Fruit fly (Drosophila melanogaster) whole organism, embryonic: Measurements from ENCODE around the gene arm.
A peak's percentile ranks its signal among the peaks of the same experiment; 100 is the strongest.

Experiments
- BEAF-32 ChIP-seq: fragments of 200-800 bp; sonication (Bioruptor generic); optimal IDR thresholded peaks from 3 replicates; lab custom pipeline; 2017; ENCODE audit warnings: missing biosample characterization, missing genetic modification characterization, mild to moderate bottlenecking, moderate library complexity, missing genetic modification reagents
- Bgb ChIP-seq: fragments of 200-800 bp; sonication (Bioruptor generic); IDR thresholded peaks from 2 replicates; pipeline ENCODE4 v1.3.6; 2022; ENCODE audit warnings: missing biosample characterization, missing genetic modification characterization; ENCODE audit not compliant: partially characterized antibody
- CG11456 ChIP-seq: fragments of 200-800 bp; sonication (Bioruptor generic); IDR thresholded peaks from 3 replicates; pipeline ENCODE4 v1.3.6; 2022; ENCODE audit warnings: missing biosample characterization, missing genetic modification characterization
- CG11560 ChIP-seq: fragments of 200-800 bp; sonication (Bioruptor generic); IDR thresholded peaks from 3 replicates; pipeline ENCODE4 v1.3.6; 2022; ENCODE audit warnings: missing biosample characterization, missing genetic modification characterization
- CG12219 ChIP-seq: fragments of 200-800 bp; sonication (Bioruptor generic); optimal IDR thresholded peaks from 3 replicates; lab custom pipeline; 2018; ENCODE audit warnings: missing biosample characterization, mild to moderate bottlenecking, missing genetic modification characterization
- CG14050 ChIP-seq: fragments of 200-800 bp; sonication (Bioruptor generic); IDR thresholded peaks from 3 replicates; pipeline ENCODE4 v1.3.6; 2022; ENCODE audit warnings: missing biosample characterization, missing genetic modification characterization
- CG14860 ChIP-seq: fragments of 200-800 bp; sonication (Bioruptor generic); IDR thresholded peaks from 3 replicates; pipeline ENCODE4 v1.3.6; 2022; ENCODE audit warnings: missing biosample characterization, missing genetic modification characterization; ENCODE audit not compliant: partially characterized antibody
- CG1603 ChIP-seq: fragments of 200-800 bp; sonication (Bioruptor generic); optimal IDR thresholded peaks from 2 replicates; lab custom pipeline; 2019; ENCODE audit warnings: missing biosample characterization, mild to moderate bottlenecking, missing genetic modification characterization, moderate library complexity
- CG31441 ChIP-seq: fragments of 200-800 bp; sonication (Bioruptor generic); IDR thresholded peaks from 2 replicates; pipeline ENCODE4 v1.3.6; 2022; ENCODE audit warnings: missing biosample characterization, missing genetic modification characterization
- CG3281 ChIP-seq: fragments of 200-800 bp; sonication (Bioruptor generic); optimal IDR thresholded peaks from 3 replicates; lab custom pipeline; 2017; ENCODE audit warnings: missing biosample characterization, mild to moderate bottlenecking, missing genetic modification characterization
- CG34224 ChIP-seq: fragments of 200-800 bp; sonication (Bioruptor generic); IDR thresholded peaks from 3 replicates; pipeline ENCODE4 v1.3.6; 2022; ENCODE audit warnings: missing biosample characterization, missing genetic modification characterization; ENCODE audit not compliant: partially characterized antibody
- CG3995 ChIP-seq: fragments of 200-800 bp; sonication (Bioruptor generic); optimal IDR thresholded peaks from 3 replicates; lab custom pipeline; 2016; ENCODE audit warnings: missing biosample characterization, missing genetic modification characterization
- CG7372 ChIP-seq: fragments of 200-800 bp; sonication (Bioruptor generic); IDR thresholded peaks from 2 replicates; pipeline ENCODE4 v1.3.6; 2022; ENCODE audit warnings: missing biosample characterization, missing genetic modification characterization
- CG7839 ChIP-seq: fragments of 200-800 bp; sonication (Bioruptor generic); optimal IDR thresholded peaks from 3 replicates; lab custom pipeline; 2018; ENCODE audit warnings: missing biosample characterization, mild to moderate bottlenecking, missing genetic modification characterization, moderate library complexity
- CG9609 ChIP-seq: fragments of 200-800 bp; sonication (Bioruptor generic); optimal IDR thresholded peaks from 3 replicates; lab custom pipeline; 2016; ENCODE audit warnings: missing biosample characterization, missing genetic modification characterization
- D19A ChIP-seq: fragments of 200-800 bp; optimal IDR thresholded peaks from 3 replicates; lab custom pipeline; 2019; ENCODE audit warnings: missing biosample characterization, mild to moderate bottlenecking, missing genetic modification characterization, moderate library complexity
- Dek ChIP-seq: fragments of 200-800 bp; sonication (Bioruptor generic); optimal IDR thresholded peaks from 3 replicates; lab custom pipeline; 2019; ENCODE audit warnings: missing biosample characterization, mild to moderate bottlenecking, missing genetic modification characterization, moderate library complexity
- Dip3 ChIP-seq: fragments of 200-800 bp; sonication (Bioruptor generic); optimal IDR thresholded peaks from 3 replicates; lab custom pipeline; 2016; ENCODE audit warnings: missing biosample characterization, missing genetic modification characterization
- Doc2 ChIP-seq: fragments of 200-800 bp; sonication (Bioruptor generic); IDR thresholded peaks from 2 replicates; pipeline ENCODE4 v1.3.6; 2022; ENCODE audit warnings: missing biosample characterization, missing genetic modification characterization
- Dp ChIP-seq: fragments of 200-800 bp; sonication (Bioruptor generic); optimal IDR thresholded peaks from 2 replicates; lab custom pipeline; 2018; ENCODE audit warnings: missing biosample characterization, mild to moderate bottlenecking, missing genetic modification characterization, moderate library complexity
- E2f2 ChIP-seq: fragments of 200-800 bp; sonication (Bioruptor generic); IDR thresholded peaks from 2 replicates; pipeline ENCODE4 v1.3.6; 2022; ENCODE audit warnings: missing biosample characterization, missing genetic modification characterization
- ERR ChIP-seq: fragments of 200-800 bp; sonication (Bioruptor generic); optimal IDR thresholded peaks from 2 replicates; lab custom pipeline; 2016; ENCODE audit warnings: missing biosample characterization, missing genetic modification characterization
- HmgZ ChIP-seq: fragments of 200-800 bp; sonication (Bioruptor generic); optimal IDR thresholded peaks from 2 replicates; lab custom pipeline; 2018; ENCODE audit warnings: missing biosample characterization, mild to moderate bottlenecking, missing genetic modification characterization
- NFAT ChIP-seq: fragments of 200-800 bp; sonication (Bioruptor generic); IDR thresholded peaks from 2 replicates; pipeline ENCODE4 v1.3.6; 2022; ENCODE audit warnings: missing biosample characterization, missing genetic modification characterization
- Oli ChIP-seq: fragments of 200-800 bp; sonication (Bioruptor generic); optimal IDR thresholded peaks from 2 replicates; lab custom pipeline; 2018; ENCODE audit warnings: missing biosample characterization, mild to moderate bottlenecking, missing genetic modification characterization, moderate library complexity
- Sin3A ChIP-seq: fragments of >200 bp; optimal IDR thresholded peaks from 2 replicates; lab custom pipeline; 2018
- Xrp1 ChIP-seq: fragments of 200-800 bp; sonication (Bioruptor generic); IDR thresholded peaks from 2 replicates; pipeline ENCODE4 v1.3.6; 2022; ENCODE audit warnings: missing biosample characterization, missing genetic modification characterization
- YL-1 ChIP-seq: fragments of 200-800 bp; sonication (Bioruptor generic); optimal IDR thresholded peaks from 3 replicates; lab custom pipeline; 2017; ENCODE audit warnings: missing biosample characterization, mild to moderate bottlenecking, missing genetic modification characterization
- al ChIP-seq: fragments of 200-800 bp; sonication (Bioruptor generic); IDR thresholded peaks from 2 replicates; pipeline ENCODE4 v1.3.6; 2022; ENCODE audit warnings: missing biosample characterization, missing genetic modification characterization
- ase ChIP-seq: fragments of 200-800 bp; sonication (Bioruptor generic); IDR thresholded peaks from 3 replicates; pipeline ENCODE4 v1.3.6; 2022; ENCODE audit warnings: missing biosample characterization, missing genetic modification characterization
- btn ChIP-seq: fragments of 200-800 bp; sonication (Bioruptor generic); optimal IDR thresholded peaks from 2 replicates; lab custom pipeline; 2016; ENCODE audit warnings: missing biosample characterization, missing genetic modification characterization
- caup ChIP-seq: fragments of 200-800 bp; sonication (Bioruptor generic); optimal IDR thresholded peaks from 3 replicates; lab custom pipeline; 2017; ENCODE audit warnings: missing biosample characterization, mild to moderate bottlenecking, missing genetic modification characterization, moderate library complexity; ENCODE audit not compliant: severe bottlenecking
- crp ChIP-seq, 2 experiments: fragments of 200-800 bp; sonication (Bioruptor generic); optimal IDR thresholded peaks; 2 replicates in 1 of 2; 3 replicates in 1 of 2; lab custom pipeline; 2017; ENCODE audit warnings: missing biosample characterization in 2 of 2, missing genetic modification characterization in 2 of 2, mild to moderate bottlenecking in 1 of 2, moderate library complexity in 1 of 2
- emc ChIP-seq: fragments of 200-800 bp; sonication (Bioruptor generic); optimal IDR thresholded peaks from 2 replicates; lab custom pipeline; 2016; ENCODE audit warnings: missing biosample characterization, missing genetic modification characterization
- eve ChIP-seq, 2 experiments: fragments of >200 bp; optimal IDR thresholded peaks; 2 replicates each; lab custom pipeline; 2017; ENCODE audit warnings: missing biosample characterization in 2 of 2, missing genetic modification characterization in 2 of 2
- exex ChIP-seq: fragments of 200-800 bp; sonication (Bioruptor generic); optimal IDR thresholded peaks from 4 replicates; lab custom pipeline; 2018; ENCODE audit warnings: missing biosample characterization, mild to moderate bottlenecking, missing genetic modification characterization, moderate library complexity
- fd3F ChIP-seq: fragments of 200-800 bp; sonication (Bioruptor generic); optimal IDR thresholded peaks from 2 replicates; lab custom pipeline; 2018; ENCODE audit warnings: missing biosample characterization, mild to moderate bottlenecking, missing genetic modification characterization, moderate library complexity
- fru ChIP-seq: fragments of >200 bp; optimal IDR thresholded peaks from 2 replicates; lab custom pipeline; 2017
- kni ChIP-seq: fragments of 200-800 bp; sonication (Bioruptor generic); optimal IDR thresholded peaks from 3 replicates; lab custom pipeline; 2017; ENCODE audit warnings: mild to moderate bottlenecking, missing biosample characterization, missing genetic modification reagents, missing genetic modification characterization
- mirr ChIP-seq: fragments of 200-800 bp; sonication (Bioruptor generic); optimal IDR thresholded peaks from 3 replicates; lab custom pipeline; 2018; ENCODE audit warnings: missing biosample characterization, mild to moderate bottlenecking, missing genetic modification characterization
- nmo ChIP-seq: fragments of 200-800 bp; sonication (Bioruptor generic); optimal IDR thresholded peaks from 2 replicates; lab custom pipeline; 2018; ENCODE audit warnings: missing biosample characterization, mild to moderate bottlenecking, missing genetic modification characterization, moderate library complexity
- pnt ChIP-seq: fragments of 200-800 bp; sonication (Bioruptor generic); optimal IDR thresholded peaks from 3 replicates; lab custom pipeline; 2016; ENCODE audit warnings: missing biosample characterization, missing genetic modification characterization
- rib ChIP-seq: fragments of 200-800 bp; sonication (Bioruptor generic); IDR thresholded peaks from 2 replicates; pipeline ENCODE4 v1.3.6; 2022; ENCODE audit warnings: missing biosample characterization, missing genetic modification characterization
- run ChIP-seq: fragments of 200-800 bp; sonication (Bioruptor generic); optimal IDR thresholded peaks from 3 replicates; lab custom pipeline; 2018; ENCODE audit warnings: missing biosample characterization, mild to moderate bottlenecking, missing genetic modification characterization
- sens ChIP-seq: fragments of 200-800 bp; sonication (Bioruptor generic); peaks from one replicate; lab custom pipeline; 2016; ENCODE audit warnings: missing biosample characterization, missing genetic modification characterization
- sim ChIP-seq: fragments of 200-800 bp; sonication (Bioruptor generic); IDR thresholded peaks from 2 replicates; pipeline ENCODE4 v1.3.6; 2022; ENCODE audit warnings: missing biosample characterization, missing genetic modification characterization
- sqz ChIP-seq: fragments of 200-800 bp; sonication (Bioruptor generic); optimal IDR thresholded peaks from 3 replicates; lab custom pipeline; 2018; ENCODE audit warnings: missing biosample characterization, mild to moderate bottlenecking, missing genetic modification characterization
- trh ChIP-seq: fragments of 200-800 bp; sonication (Bioruptor generic); optimal IDR thresholded peaks from 2 replicates; lab custom pipeline; 2016; ENCODE audit warnings: missing biosample characterization, missing genetic modification characterization
- unpg ChIP-seq: fragments of 200-800 bp; sonication (Bioruptor generic); optimal IDR thresholded peaks from 3 replicates; lab custom pipeline; 2018; ENCODE audit warnings: missing biosample characterization, mild to moderate bottlenecking, missing genetic modification characterization, moderate library complexity
- vfl ChIP-seq: fragments of 200-800 bp; sonication (Bioruptor generic); optimal IDR thresholded peaks from 2 replicates; lab custom pipeline; 2016; ENCODE audit warnings: missing biosample characterization, missing genetic modification characterization

arm gene

dm6 chrX:1907727-1908264 is 7.3 kb upstream of the arm start, which contains the start of gene mip130:
mip130 (plus strand) TSS chrX:1908239.
- TF ChIP-seq E2f2 (GFP tag; lab: Robert Waterston, UW), result peak; percentile 47; the same call in 1 of the 2 replicates
- 0 out of 2 replicates have a peak, but pooled peaks have one; percentile 34 for TF ChIP-seq al (GFP tag; lab: Robert Waterston, UW)
- peak; percentile 16 for TF ChIP-seq ERR (GFP tag; lab: Kevin White, UChicago)
- no peak for TF ChIP-seq fru (lab: Kevin White, UChicago)
- peak; percentile 66 for TF ChIP-seq CG7839 (tag; lab: Kevin White, UChicago)
- peak; percentile 16 for TF ChIP-seq emc
- peak; percentile 55 for TF ChIP-seq Oli
- peak; percentile 41 for TF ChIP-seq CG12219 (GFP tag; lab: Kevin White, UChicago)
- peak; percentile 36; the same call in 1 of the 2 replicates for TF ChIP-seq rib
- 0 out of 3 replicates have a peak, but pooled peaks have one; percentile 52 for TF ChIP-seq CG14860 (GFP tag; lab: Robert Waterston, UW)
- peak; percentile 36 for TF ChIP-seq caup (GFP tag; lab: Kevin White, UChicago)
- peak; percentile 17 for TF ChIP-seq btn
- TF ChIP-seq sim, result no peak
- TF ChIP-seq Dip3 (GFP tag; lab: Kevin White, UChicago), result peak; percentile 66
- no peak for TF ChIP-seq eve (GFP tag; optimal IDR thresholded peaks at IDR 0.05; lab: Kevin White, UChicago)
- peak; percentile 33 for TF ChIP-seq Dp (GFP tag; lab: Kevin White, UChicago)
- TF ChIP-seq Sin3A (lab: Kevin White, UChicago), result peak; percentile 58
- peak; percentile 46 for TF ChIP-seq pnt
- no peak for TF ChIP-seq run (tag; lab: Kevin White, UChicago)
- peak; percentile 91 for TF ChIP-seq D19A (tag; lab: Kevin White, UChicago)
- peak; percentile 88 for TF ChIP-seq sens (GFP tag; lab: Kevin White, UChicago)
- TF ChIP-seq YL-1, result no peak
- TF ChIP-seq NFAT (GFP tag; lab: Robert Waterston, UW), result peak; percentile 32; the same call in 1 of the 2 replicates
- peak; percentile 43 for TF ChIP-seq Dek (tag; lab: Kevin White, UChicago)
- no peak for TF ChIP-seq exex
- 0 out of 2 replicates have a peak, but pooled peaks have one; percentile 30 for TF ChIP-seq CG7372 (GFP tag; lab: Robert Waterston, UW)
- peak; percentile 98 for TF ChIP-seq CG3995 (GFP tag; lab: Kevin White, UChicago)
- peak; percentile 72 for TF ChIP-seq CG11560
- peak; percentile 33 for TF ChIP-seq unpg
- no peak for TF ChIP-seq kni (GFP tag; lab: Kevin White, UChicago)
- no peak for TF ChIP-seq Doc2
- peak; percentile 36 for TF ChIP-seq mirr (GFP tag; lab: Kevin White, UChicago)
- no peak for TF ChIP-seq trh
- TF ChIP-seq CG11456, result peak; percentile 54; the same call in 1 of the 3 replicates
- TF ChIP-seq fd3F (GFP tag; lab: Kevin White, UChicago), result peak; percentile 34
- 0 out of 3 replicates have a peak, but pooled peaks have one; percentile 30 for TF ChIP-seq ase (GFP tag; lab: Robert Waterston, UW)
- TF ChIP-seq vfl (GFP tag; lab: Kevin White, UChicago), result no peak
- 0 out of 3 replicates have a peak, but pooled peaks have one; percentile 27 for TF ChIP-seq CG14050 (GFP tag; lab: Robert Waterston, UW)
- peak; percentile 80 for TF ChIP-seq BEAF-32 (GFP tag; lab: Kevin White, UChicago)
- TF ChIP-seq CG1603 (tag; lab: Kevin White, UChicago), result peak; percentile 50
- peak; percentile 44; the same call in 1 of the 2 replicates for TF ChIP-seq CG31441 (GFP tag; lab: Robert Waterston, UW)
- TF ChIP-seq HmgZ (tag; lab: Kevin White, UChicago), result peak; percentile 31
- TF ChIP-seq Xrp1 (GFP tag; lab: Robert Waterston, UW), result peak; percentile 66
- TF ChIP-seq CG3281 (GFP tag; lab: Kevin White, UChicago), result peak; percentile 41
- peak; percentile 68 for TF ChIP-seq Bgb (GFP tag; lab: Robert Waterston, UW)
- TF ChIP-seq crp (GFP tag; optimal IDR thresholded peaks at IDR 0.05; lab: Kevin White, UChicago), result peak; percentile 35 to 85
- peak; percentile 81 for TF ChIP-seq CG34224 (GFP tag; lab: Robert Waterston, UW)
- peak; percentile 88 for TF ChIP-seq sqz (GFP tag; lab: Kevin White, UChicago)
- peak; percentile 66 for TF ChIP-seq nmo (GFP tag; lab: Kevin White, UChicago)
- TF ChIP-seq CG9609 (GFP tag; lab: Kevin White, UChicago), result no peak
